Worm (Caenorhabditis elegans) whole organism, late embryonic: ENCODE results near the gene lido-12.
A peak's percentile ranks its signal among the peaks of the same experiment; 100 is the strongest.

Source experiments
- C08G9.2 ChIP-seq: sonication (generic microtip); optimal IDR thresholded peaks from 2 replicates; lab custom pipeline; 2016; ENCODE audit warnings: mild to moderate bottlenecking, missing genetic modification characterization, moderate library complexity, missing compliant biosample characterization
- ahr-1 ChIP-seq: sonication (generic microtip); optimal IDR thresholded peaks from 2 replicates; lab custom pipeline; 2016; ENCODE audit warnings: missing genetic modification characterization, missing compliant biosample characterization
- ceh-14 ChIP-seq: sonication (generic microtip); optimal IDR thresholded peaks from 2 replicates; lab custom pipeline; 2016; ENCODE audit warnings: missing genotype, missing genetic modification characterization, missing compliant biosample characterization
- ceh-19 ChIP-seq: fragments of 200-800 bp; sonication (Bioruptor generic); optimal IDR thresholded peaks from 2 replicates; lab custom pipeline; 2018; ENCODE audit warnings: mild to moderate bottlenecking, missing genetic modification characterization, missing compliant biosample characterization
- ceh-2 ChIP-seq: sonication (generic microtip); optimal IDR thresholded peaks from 2 replicates; lab custom pipeline; 2016; ENCODE audit warnings: missing genotype, missing genetic modification characterization, missing compliant biosample characterization
- ceh-22 ChIP-seq: sonication (generic microtip); optimal IDR thresholded peaks from 2 replicates; lab custom pipeline; 2017; ENCODE audit warnings: missing biosample characterization, missing genetic modification characterization
- ceh-24 ChIP-seq: sonication (generic microtip); optimal IDR thresholded peaks from 2 replicates; lab custom pipeline; 2016; ENCODE audit warnings: mild to moderate bottlenecking, missing genetic modification characterization, missing compliant biosample characterization
- ceh-31 ChIP-seq: sonication (generic microtip); optimal IDR thresholded peaks from 2 replicates; lab custom pipeline; 2016; ENCODE audit warnings: missing genetic modification characterization, missing compliant biosample characterization
- ceh-9 ChIP-seq: sonication (generic microtip); optimal IDR thresholded peaks from 2 replicates; lab custom pipeline; 2016; ENCODE audit warnings: mild to moderate bottlenecking, missing genetic modification characterization, inconsistent platforms, missing compliant biosample characterization
- che-1 ChIP-seq: sonication (generic microtip); optimal IDR thresholded peaks from 2 replicates; lab custom pipeline; 2016; ENCODE audit warnings: mild to moderate bottlenecking, missing genetic modification characterization, missing compliant biosample characterization
- dmd-4 ChIP-seq: sonication (generic microtip); optimal IDR thresholded peaks from 2 replicates; lab custom pipeline; 2016; ENCODE audit warnings: borderline replicate concordance, missing genetic modification characterization, missing compliant biosample characterization
- dve-1 ChIP-seq: sonication (generic microtip); optimal IDR thresholded peaks from 2 replicates; lab custom pipeline; 2017; ENCODE audit warnings: antibody characterized with exemption, mild to moderate bottlenecking, missing genetic modification characterization, missing compliant biosample characterization
- elt-2 ChIP-seq: sonication (generic microtip); optimal IDR thresholded peaks from 2 replicates; lab custom pipeline; 2016; ENCODE audit warnings: missing genetic modification reagents, missing genetic modification characterization, missing compliant biosample characterization
- eyg-1 ChIP-seq: sonication (generic microtip); optimal IDR thresholded peaks from 2 replicates; lab custom pipeline; 2016; ENCODE audit warnings: missing genotype, missing genetic modification characterization, missing compliant biosample characterization
- fkh-10 ChIP-seq: fragments of 150-350 bp; optimal IDR thresholded peaks from 2 replicates; lab custom pipeline; 2014; ENCODE audit warnings: missing biosample characterization, missing genetic modification reagents, missing genetic modification characterization
- fkh-6 ChIP-seq: sonication (generic microtip); optimal IDR thresholded peaks from 2 replicates; lab custom pipeline; 2016; ENCODE audit warnings: missing genetic modification characterization, missing compliant biosample characterization
- hlh-30 ChIP-seq: sonication (generic microtip); optimal IDR thresholded peaks from 2 replicates; lab custom pipeline; 2017; ENCODE audit warnings: antibody characterized with exemption, missing genetic modification characterization, missing compliant biosample characterization; ENCODE audit not compliant: insufficient read depth
- hlh-8 ChIP-seq: sonication (generic microtip); optimal IDR thresholded peaks from 2 replicates; lab custom pipeline; 2016; ENCODE audit warnings: missing genotype, missing genetic modification characterization, missing compliant biosample characterization
- nhr-11 ChIP-seq: fragments of 150-350 bp; optimal IDR thresholded peaks from 2 replicates; lab custom pipeline; 2014; ENCODE audit warnings: missing biosample characterization, missing genetic modification characterization
- pag-3 ChIP-seq: sonication (generic microtip); optimal IDR thresholded peaks from 2 replicates; lab custom pipeline; 2016; ENCODE audit warnings: missing compliant biosample characterization, missing genetic modification characterization, borderline replicate concordance
- pax-1 ChIP-seq: fragments of 150-350 bp; optimal IDR thresholded peaks from 2 replicates; lab custom pipeline; 2014; ENCODE audit warnings: missing biosample characterization, missing genetic modification characterization
- pha-2 ChIP-seq: sonication (generic microtip); optimal IDR thresholded peaks from 2 replicates; lab custom pipeline; 2017; ENCODE audit warnings: mild to moderate bottlenecking, missing genetic modification characterization, missing compliant biosample characterization
- pha-4 ChIP-seq: fragments of 150-350 bp; optimal IDR thresholded peaks from 2 replicates; lab custom pipeline; 2018; ENCODE audit warnings: missing biosample characterization, missing genetic modification reagents, missing genetic modification characterization
- pros-1 ChIP-seq: fragments of 150-350 bp; optimal IDR thresholded peaks from 2 replicates; lab custom pipeline; 2014; ENCODE audit warnings: missing biosample characterization, missing genetic modification reagents, missing genetic modification characterization
- ref-2 ChIP-seq: sonication (generic microtip); optimal IDR thresholded peaks from 2 replicates; lab custom pipeline; 2016; ENCODE audit warnings: missing genetic modification characterization, missing compliant biosample characterization
- rnt-1 ChIP-seq: sonication (generic microtip); optimal IDR thresholded peaks from 2 replicates; lab custom pipeline; 2016; ENCODE audit warnings: missing genetic modification characterization, missing compliant biosample characterization
- sdc-2 ChIP-seq: sonication (generic microtip); optimal IDR thresholded peaks from 2 replicates; lab custom pipeline; 2016; ENCODE audit warnings: missing genotype, missing genetic modification characterization, missing compliant biosample characterization
- sox-4 ChIP-seq: sonication (generic microtip); optimal IDR thresholded peaks from 2 replicates; lab custom pipeline; 2017; ENCODE audit warnings: mild to moderate bottlenecking, missing genetic modification characterization, inconsistent platforms, missing compliant biosample characterization
- tbx-7 ChIP-seq: sonication (generic microtip); optimal IDR thresholded peaks from 2 replicates; lab custom pipeline; 2016; ENCODE audit warnings: missing genotype, missing genetic modification characterization, missing compliant biosample characterization
- unc-3 ChIP-seq, 2 experiments: fragments of 200-800 bp in 1 of 2; sonication (Bioruptor generic) in 1 of 2; sonication (generic microtip) in 1 of 2; conservative IDR thresholded peaks in 1 of 2; optimal IDR thresholded peaks in 1 of 2; 2 replicates each; pipeline versions ENCODE4 v1.3.6 to Lab custom; 2016 to 2022; ENCODE audit warnings: missing compliant biosample characterization in 2 of 2, missing genetic modification characterization in 2 of 2, missing genetic modification reagents in 1 of 2
- unc-42 ChIP-seq: sonication (generic microtip); optimal IDR thresholded peaks from 2 replicates; lab custom pipeline; 2016; ENCODE audit warnings: missing genotype, missing genetic modification characterization, missing compliant biosample characterization

Gene lido-12

DNA sequence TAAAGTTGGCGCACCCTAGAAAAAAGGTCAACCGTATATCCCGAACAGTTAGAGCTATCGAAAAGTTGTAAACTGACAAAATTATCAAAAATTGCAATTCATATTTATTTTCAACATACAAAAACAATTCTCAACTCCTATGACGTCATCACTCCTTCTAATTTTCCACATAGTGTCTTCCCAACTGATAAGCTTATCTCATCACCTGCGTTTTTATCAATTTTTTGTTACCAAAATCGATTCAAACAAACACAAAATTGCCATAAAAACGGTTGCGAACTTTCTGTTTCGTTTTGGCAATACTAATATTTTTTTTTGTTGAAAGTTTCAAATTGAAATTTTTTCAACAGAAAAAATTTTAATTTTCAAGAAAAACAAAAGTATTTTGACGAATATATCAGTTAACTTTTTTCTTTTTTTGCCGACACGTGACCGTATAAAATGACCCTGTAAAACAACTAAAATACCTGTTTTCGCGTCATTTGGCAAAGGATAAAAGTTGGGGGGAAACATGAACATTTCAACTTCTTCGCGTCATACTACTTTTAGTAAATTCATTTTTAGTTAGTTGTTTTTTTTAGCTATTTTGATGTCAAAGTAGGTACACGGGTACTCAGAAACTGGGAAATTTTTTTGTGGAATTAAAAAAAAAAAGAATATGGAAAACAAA lies 29.9 kb upstream of the lido-12 start:
- TF ChIP-seq elt-2 (tag; lab: Kevin White, UChicago) = peak; percentile 96
- TF ChIP-seq eyg-1 = no peak

DNA sequence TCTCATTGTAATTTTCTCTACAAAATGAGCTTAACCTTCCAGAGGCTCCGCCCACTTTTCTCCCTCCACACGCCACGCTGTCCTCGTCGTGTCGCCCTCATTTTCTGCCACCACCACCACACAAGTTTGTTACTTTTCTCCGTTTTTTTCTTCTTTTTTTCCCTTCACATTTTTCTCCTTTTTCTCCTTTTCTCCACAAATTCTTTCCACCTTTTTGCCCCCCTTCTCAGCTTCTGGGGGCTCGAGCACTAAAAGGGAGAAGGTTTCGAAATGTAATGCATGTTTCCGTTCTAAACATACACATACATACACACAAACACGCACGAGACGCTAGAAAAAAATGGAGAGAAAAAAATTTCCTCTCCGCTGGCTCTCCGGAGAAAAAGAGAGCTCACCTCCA lies 29.0 kb upstream of the lido-12 start, which contains the start of gene nhr-88:
Gene nhr-88, plus strand, starts transcription at position 43 of the 400 bp plus-strand sequence.
- TF ChIP-seq unc-42 (tag; lab: Kevin White, UChicago) (peak; percentile 4), pha-4 (tag; lab: Kevin White, UChicago) (no peak), che-1 (tag; lab: Kevin White, UChicago) (no peak), sox-4 (tag; lab: Kevin White, UChicago) (peak; percentile 23), fkh-10 (GFP tag; lab: Kevin White, UChicago) (no peak), hlh-30 (tag; lab: Kevin White, UChicago) (no peak), elt-2 (tag; lab: Kevin White, UChicago) (no peak), ceh-14 (tag; lab: Kevin White, UChicago) (no peak), fkh-6 (tag; lab: Kevin White, UChicago) (no peak), sdc-2 (tag; lab: Kevin White, UChicago) (peak; percentile 9), ceh-19 (GFP tag; lab: Kevin White, UChicago) (no peak), ceh-22 (tag; lab: Kevin White, UChicago) (no peak), ceh-31 (tag; lab: Kevin White, UChicago) (peak; percentile 36), ceh-9 (tag; lab: Kevin White, UChicago) (no peak), ceh-2 (no peak)

DNA sequence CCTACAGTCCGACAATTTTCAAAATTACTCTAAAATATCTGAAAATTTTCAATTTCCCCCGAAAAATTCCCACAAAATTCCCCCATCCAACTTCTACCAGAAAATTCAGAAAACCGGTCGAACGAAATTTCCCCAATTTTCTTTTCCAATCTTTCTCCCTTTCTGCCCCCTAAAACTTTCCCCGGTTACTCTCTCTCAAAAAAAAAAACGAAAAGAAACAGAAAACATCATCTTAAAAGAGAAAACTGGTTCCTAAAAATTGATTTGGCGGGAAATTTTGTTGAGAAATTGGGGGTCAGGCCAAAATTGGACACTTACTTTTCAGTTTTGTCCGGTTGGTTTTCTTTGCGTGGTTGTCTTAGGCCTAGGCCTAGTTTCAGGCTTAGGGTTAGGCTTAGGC lies 27.9 kb upstream of the lido-12 start:
- TF ChIP-seq unc-3 (GFP tag; conservative IDR thresholded peaks at IDR 0.05; lab: Robert Waterston, UW) (no peak), unc-3 (tag; optimal IDR thresholded peaks at IDR 0.05; lab: Kevin White, UChicago) (no peak), sdc-2 (tag; lab: Kevin White, UChicago) (no peak), ceh-31 (tag; lab: Kevin White, UChicago) (no peak), tbx-7 (tag; lab: Kevin White, UChicago) (no peak), che-1 (tag; lab: Kevin White, UChicago) (no peak), rnt-1 (tag; lab: Kevin White, UChicago) (no peak)

DNA sequence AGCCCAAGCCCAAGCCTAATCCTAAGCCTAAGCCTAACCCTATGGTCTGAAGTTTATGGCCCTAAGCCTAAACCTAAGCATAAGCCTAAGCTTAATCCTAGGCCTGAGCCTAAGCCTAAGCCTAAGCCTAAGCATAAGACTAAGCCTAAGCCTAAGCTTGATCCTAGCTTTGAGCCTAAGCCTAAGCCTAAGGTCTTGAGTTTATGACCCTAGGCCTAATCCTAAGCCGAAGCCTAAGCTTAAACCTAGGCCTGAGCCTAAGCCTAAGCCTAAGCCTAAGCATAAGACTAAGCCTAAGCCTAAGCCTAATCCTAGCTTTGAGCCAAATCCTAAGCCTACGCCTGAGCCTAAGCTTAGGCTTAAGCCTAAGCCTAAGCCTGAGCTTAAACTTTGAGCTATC lies 26.5 kb upstream of the lido-12 start:
- TF ChIP-seq pros-1 (tag; lab: Kevin White, UChicago) (no peak), dve-1 (tag; lab: Kevin White, UChicago) (peak; percentile 94), hlh-30 (tag; lab: Kevin White, UChicago) (no peak), nhr-11 (tag; lab: Kevin White, UChicago) (no peak)

DNA sequence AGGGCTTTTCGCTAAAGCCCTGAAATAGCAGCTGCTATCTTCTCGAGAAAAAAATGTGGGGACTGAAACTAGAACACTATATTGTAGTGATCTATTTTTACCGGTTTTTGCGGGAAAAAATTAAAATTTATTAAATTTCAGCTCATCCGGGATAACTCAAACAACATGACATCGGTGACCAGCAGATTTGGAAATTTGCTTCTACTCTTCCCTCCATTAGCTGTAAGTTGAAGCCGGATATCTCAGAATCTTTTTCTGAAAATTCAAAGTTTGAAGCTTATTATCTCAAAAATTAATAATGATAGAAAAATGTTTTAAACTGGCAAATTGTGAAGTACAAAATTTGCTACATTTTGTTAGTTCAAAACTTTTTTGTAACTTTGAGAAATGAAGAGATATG lies 21.2 kb upstream of the lido-12 start:
- TF ChIP-seq hlh-8 (tag; lab: Kevin White, UChicago) (no peak), pag-3 (tag; lab: Kevin White, UChicago) (no peak), C08G9.2 (tag; lab: Kevin White, UChicago) (no peak), ref-2 (tag; lab: Kevin White, UChicago) (no peak), pax-1 (tag; lab: Kevin White, UChicago) (no peak), fkh-6 (tag; lab: Kevin White, UChicago) (no peak), ceh-24 (no peak), ceh-22 (tag; lab: Kevin White, UChicago) (no peak), ceh-14 (tag; lab: Kevin White, UChicago) (no peak), ahr-1 (tag; lab: Kevin White, UChicago) (no peak), unc-3 (GFP tag; conservative IDR thresholded peaks at IDR 0.05; lab: Robert Waterston, UW) (no peak), unc-3 (tag; optimal IDR thresholded peaks at IDR 0.05; lab: Kevin White, UChicago) (no peak), dmd-4 (tag; lab: Kevin White, UChicago) (no peak), pha-2 (tag; lab: Kevin White, UChicago) (no peak)
- TF ChIP-seq, all 69 proteins: peak for 0
